Fruit fly (Drosophila melanogaster): ENCODE data around the gene unc-13-4A.

The unc-13-4A gene

DNA sequence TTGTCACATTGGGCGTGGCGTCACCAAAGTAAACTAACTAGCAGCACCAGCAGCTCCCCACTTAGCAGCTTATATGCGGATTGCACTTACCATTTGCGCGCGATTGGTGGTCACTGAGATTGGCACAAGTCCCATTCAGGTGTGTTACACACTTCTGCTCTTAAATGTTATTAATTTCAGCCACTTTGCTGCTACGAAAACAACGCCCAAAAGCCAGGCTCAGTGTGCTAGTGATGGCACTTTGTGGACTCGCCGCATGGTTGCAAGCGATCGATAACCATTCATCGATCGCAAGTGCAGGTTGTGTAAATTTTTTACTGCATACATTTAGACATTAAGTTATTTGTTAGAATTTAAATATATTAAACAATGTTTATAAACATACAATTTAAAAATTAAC lies 22.3 kb upstream of the unc-13-4A start, which contains the start of the genes wrm1 and wrm2 (continued):
- TF ChIP-seq CG3838 (GFP tag; optimal IDR thresholded peaks at IDR 0.05) (no peak), ftz-f1 (GFP tag; optimal IDR thresholded peaks at IDR 0.05) (no peak), Bgb (GFP tag; IDR thresholded peaks at IDR 0.05; ENCODE audit: partially characterized antibody) (peak; percentile 70), CG15269 (tag; optimal IDR thresholded peaks at IDR 0.05) (no peak), Atf6 (GFP tag; IDR thresholded peaks at IDR 0.05) (no peak), klu (GFP tag; IDR thresholded peaks at IDR 0.05) (no peak), B-H2 (GFP tag; optimal IDR thresholded peaks at IDR 0.05) (no peak), sim (GFP tag; IDR thresholded peaks at IDR 0.05) (no peak), br (optimal IDR thresholded peaks at IDR 0.05) (no peak), toy (GFP tag; IDR thresholded peaks at IDR 0.05) (no peak), CG12299 (tag; optimal IDR thresholded peaks at IDR 0.05) (no peak), CG15479 (GFP tag; optimal IDR thresholded peaks at IDR 0.05) (no peak), Tbp (GFP tag; optimal IDR thresholded peaks at IDR 0.05) (no peak), CG10267 (tag; optimal IDR thresholded peaks at IDR 0.05) (peak; percentile 47), phol (tag; optimal IDR thresholded peaks at IDR 0.05) (peak; percentile 6), CG5245 (GFP tag; optimal IDR thresholded peaks at IDR 0.05) (no peak), CG12391 (tag; optimal IDR thresholded peaks at IDR 0.05) (peak; percentile 29), Kr (GFP tag; optimal IDR thresholded peaks at IDR 0.05) (no peak), Rfx (GFP tag; IDR thresholded peaks at IDR 0.05) (no peak), CG13287 (GFP tag; IDR thresholded peaks at IDR 0.05; ENCODE audit: partially characterized antibody) (peak; percentile 76), CG15514 (GFP tag; optimal IDR thresholded peaks at IDR 0.05) (peak; percentile 38), CG1529 (GFP tag; optimal IDR thresholded peaks at IDR 0.05) (no peak), ems (GFP tag; optimal IDR thresholded peaks at IDR 0.05) (no peak), yki (optimal IDR thresholded peaks at IDR 0.05) (no peak), CG1603 (tag; optimal IDR thresholded peaks at IDR 0.05) (peak; percentile 47), Dbx (GFP tag; IDR thresholded peaks at IDR 0.05) (no peak), disco-r (GFP tag; optimal IDR thresholded peaks at IDR 0.05) (no peak), chn (GFP tag; optimal IDR thresholded peaks at IDR 0.05) (no peak), CG6791 (GFP tag; IDR thresholded peaks at IDR 0.05; ENCODE audit: partially characterized antibody) (peak; percentile 67), maf-S (GFP tag; optimal IDR thresholded peaks at IDR 0.05) (no peak), pan (optimal IDR thresholded peaks at IDR 0.05) (no peak), pan (GFP tag; optimal IDR thresholded peaks at IDR 0.05 in 1 of 2, IDR thresholded peaks at IDR 0.05 in 1 of 2) (no peak), CG15011 (GFP tag; optimal IDR thresholded peaks at IDR 0.05) (no peak), CG18764 (GFP tag; optimal IDR thresholded peaks at IDR 0.05) (no peak), Myb (GFP tag; optimal IDR thresholded peaks at IDR 0.05) (peak; percentile 28), dm (GFP tag; optimal IDR thresholded peaks at IDR 0.05) (peak; percentile 54), insv (GFP tag; optimal IDR thresholded peaks at IDR 0.05) (peak in 1 of 2 experiments; percentile 60), Doc2 (GFP tag; IDR thresholded peaks at IDR 0.05) (no peak), CG7745 (tag; optimal IDR thresholded peaks at IDR 0.05) (no peak), CG2116 (GFP tag; optimal IDR thresholded peaks at IDR 0.05) (peak; percentile 99), Abd-B (GFP tag; optimal IDR thresholded peaks at IDR 0.05) (no peak), Nf-YC (tag; optimal IDR thresholded peaks at IDR 0.05) (peak; percentile 10), emc (GFP tag; optimal IDR thresholded peaks at IDR 0.05) (no peak), CG10979 (tag; optimal IDR thresholded peaks at IDR 0.05) (peak; percentile 7), ase (GFP tag; IDR thresholded peaks at IDR 0.05) (no peak), CG14860 (GFP tag; IDR thresholded peaks at IDR 0.05; ENCODE audit: partially characterized antibody) (peak; percentile 40; the same call in 1 of the 3 replicates), NFAT (GFP tag; IDR thresholded peaks at IDR 0.05) (no peak), Dek (tag; optimal IDR thresholded peaks at IDR 0.05) (no peak), CG11696 (GFP tag; IDR thresholded peaks at IDR 0.05) (no peak), H2.0 (GFP tag; IDR thresholded peaks at IDR 0.05) (no peak), CG11504 (tag; optimal IDR thresholded peaks at IDR 0.05) (peak; percentile 98), sug (tag; optimal IDR thresholded peaks at IDR 0.05) (peak; percentile 19), CG11723 (GFP tag; optimal IDR thresholded peaks at IDR 0.05) (no peak)
